Worm (Caenorhabditis elegans) whole organism, early embryonic: Measurements from ENCODE around the gene fbxb-52.

Source experiments
- B0310.2 ChIP-seq: sonication (generic microtip); optimal IDR thresholded peaks from 2 replicates; lab custom pipeline; 2016; ENCODE audit warnings: mild to moderate bottlenecking, missing genetic modification characterization, missing compliant biosample characterization
- F13C5.2 ChIP-seq: sonication (generic microtip); optimal IDR thresholded peaks from 2 replicates; lab custom pipeline; 2017; ENCODE audit warnings: mild to moderate bottlenecking, missing genetic modification characterization, inconsistent platforms, missing compliant biosample characterization
- aly-1 ChIP-seq: sonication (generic microtip); optimal IDR thresholded peaks from 2 replicates; lab custom pipeline; 2016; ENCODE audit warnings: missing genetic modification characterization, missing compliant biosample characterization
- ama-1 ChIP-seq: fragments of 150-350 bp; optimal IDR thresholded peaks from 2 replicates; lab custom pipeline; 2014
- ceh-13 ChIP-seq: fragments of 200-800 bp; sonication (Bioruptor generic); optimal IDR thresholded peaks from 2 replicates; lab custom pipeline; 2018; ENCODE audit warnings: mild to moderate bottlenecking, missing genetic modification characterization, missing compliant biosample characterization
- ceh-36 ChIP-seq: sonication (generic microtip); optimal IDR thresholded peaks from 2 replicates; lab custom pipeline; 2016; ENCODE audit warnings: missing genetic modification characterization, inconsistent platforms, missing compliant biosample characterization
- ets-7 ChIP-seq: sonication (generic microtip); optimal IDR thresholded peaks from 2 replicates; lab custom pipeline; 2016; ENCODE audit warnings: missing genotype, missing genetic modification characterization, missing compliant biosample characterization
- flt-1 ChIP-seq: fragments of 200-800 bp; sonication (Bioruptor generic); IDR thresholded peaks from 2 replicates; pipeline ENCODE4 v1.3.6; 2022; ENCODE audit warnings: missing genetic modification characterization, missing compliant biosample characterization
- hmbx-1 ChIP-seq: sonication (generic microtip); optimal IDR thresholded peaks from 2 replicates; lab custom pipeline; 2016; ENCODE audit warnings: mild to moderate bottlenecking, missing genetic modification characterization, missing compliant biosample characterization
- hmg-4 ChIP-seq: fragments of 200-800 bp; sonication (Bioruptor generic); optimal IDR thresholded peaks from 2 replicates; lab custom pipeline; 2018; ENCODE audit warnings: mild to moderate bottlenecking, missing genetic modification characterization, missing compliant biosample characterization
- hnd-1 ChIP-seq: sonication (generic microtip); optimal IDR thresholded peaks from 2 replicates; lab custom pipeline; 2016; ENCODE audit warnings: missing genetic modification characterization, missing compliant biosample characterization
- pes-1 ChIP-seq: fragments of 200-800 bp; sonication (Bioruptor generic); IDR thresholded peaks from 2 replicates; pipeline ENCODE4 v1.3.6; 2022; ENCODE audit warnings: missing genetic modification reagents, missing genetic modification characterization, missing compliant biosample characterization
- scrt-1 ChIP-seq: fragments of 200-800 bp; sonication (Bioruptor generic); IDR thresholded peaks from 2 replicates; pipeline ENCODE4 v1.3.6; 2022; ENCODE audit warnings: missing genetic modification characterization, missing compliant biosample characterization
- sea-1 ChIP-seq: fragments of 200-800 bp; sonication (Bioruptor generic); conservative IDR thresholded peaks from 2 replicates; pipeline ENCODE4 v1.3.6; 2022; ENCODE audit warnings: missing genetic modification characterization, missing compliant biosample characterization
- tbx-11 ChIP-seq: fragments of 200-800 bp; sonication (Bioruptor generic); IDR thresholded peaks from 2 replicates; pipeline ENCODE4 v1.3.6; 2022; ENCODE audit warnings: missing genetic modification characterization, missing compliant biosample characterization
- tbx-37 ChIP-seq: fragments of 200-800 bp; sonication (Bioruptor generic); conservative IDR thresholded peaks from 2 replicates; pipeline ENCODE4 v1.3.6; 2022; ENCODE audit warnings: missing genetic modification reagents, missing genetic modification characterization, missing compliant biosample characterization
- tra-4 ChIP-seq: sonication (generic microtip); optimal IDR thresholded peaks from 2 replicates; lab custom pipeline; 2017; ENCODE audit warnings: missing genetic modification characterization, missing compliant biosample characterization

Gene fbxb-52

ce11 chrII:1550501-1550900 is at the start of gene fbxb-52, which contains the start of gene fbxb-51:
fbxb-52 (minus strand) TSS chrII:1550601.
fbxb-51 (plus strand) TSS chrII:1550712.
- TF ChIP-seq sea-1 (GFP tag; lab: Robert Waterston, UW): no peak
- TF ChIP-seq hnd-1 (tag; lab: Kevin White, UChicago): no peak
- no peak for TF ChIP-seq ama-1 (lab: Kevin White, UChicago)
- no peak for TF ChIP-seq F13C5.2
- no peak for TF ChIP-seq flt-1
- TF ChIP-seq ets-7 (tag; lab: Kevin White, UChicago): no peak

ce11 chrII:1597101-1598088 is 47.0 kb upstream of the fbxb-52 start, which contains the start of gene bath-46:
bath-46 (plus strand) TSS chrII:1597906.
- TF ChIP-seq B0310.2 (tag; lab: Kevin White, UChicago) (no peak), hnd-1 (tag; lab: Kevin White, UChicago) (no peak), ceh-13 (GFP tag; lab: Kevin White, UChicago) (no peak), tra-4 (tag; lab: Kevin White, UChicago) (no peak), hmg-4 (GFP tag; lab: Kevin White, UChicago) (no peak), scrt-1 (GFP tag; lab: Robert Waterston, UW) (no peak), ama-1 (lab: Kevin White, UChicago) (no peak), tbx-11 (no peak), aly-1 (tag; lab: Kevin White, UChicago) (no peak), ceh-36 (tag; lab: Kevin White, UChicago) (no peak), tbx-37 (GFP tag; lab: Robert Waterston, UW) (no peak), ets-7 (tag; lab: Kevin White, UChicago) (no peak), hmbx-1 (tag; lab: Kevin White, UChicago) (no peak)

ce11 chrII:1595137-1595536 is 44.7 kb upstream of the fbxb-52 start, which contains the start of gene clec-20:
clec-20 (minus strand) TSS chrII:1595237.
- TF ChIP-seq hmg-4 (GFP tag; lab: Kevin White, UChicago) (no peak), ets-7 (tag; lab: Kevin White, UChicago) (no peak)

ce11 chrII:1589845-1590244 is 39.4 kb upstream of the fbxb-52 start, which contains the start of gene T07H3.7:
T07H3.7 (minus strand) TSS chrII:1589945.
- no peak for TF ChIP-seq ama-1 (lab: Kevin White, UChicago)
- TF ChIP-seq flt-1: no peak
- TF ChIP-seq ceh-13 (GFP tag; lab: Kevin White, UChicago): no peak
- no peak for TF ChIP-seq B0310.2 (tag; lab: Kevin White, UChicago)
- TF ChIP-seq ets-7 (tag; lab: Kevin White, UChicago): no peak

- no peak for TF ChIP-seq pes-1 (GFP tag; lab: Robert Waterston, UW)
- TF ChIP-seq aly-1 (tag; lab: Kevin White, UChicago): no peak
- no peak for TF ChIP-seq sea-1 (GFP tag; lab: Robert Waterston, UW)
- no peak for TF ChIP-seq hmbx-1 (tag; lab: Kevin White, UChicago)
- no peak for TF ChIP-seq scrt-1 (GFP tag; lab: Robert Waterston, UW)
- TF ChIP-seq flt-1: no peak
- no peak for TF ChIP-seq tbx-37 (GFP tag; lab: Robert Waterston, UW)
- TF ChIP-seq hmg-4 (GFP tag; lab: Kevin White, UChicago): no peak
- TF ChIP-seq tbx-11: no peak
- no peak for TF ChIP-seq ceh-13 (GFP tag; lab: Kevin White, UChicago)
- no peak for TF ChIP-seq ceh-36 (tag; lab: Kevin White, UChicago)
Observed at ce11 chrII:1586305-1586704, 35.9 kb upstream of the fbxb-52 start, which contains the start of gene T07H3.8. T07H3.8 (plus strand) TSS chrII:1586605.

ce11 chrII:1584140-1584539 is 33.7 kb upstream of the fbxb-52 start, which contains the start of gene clec-21:
clec-21 (minus strand) TSS chrII:1584240.
- TF ChIP-seq hmbx-1 (tag; lab: Kevin White, UChicago) (no peak), ets-7 (tag; lab: Kevin White, UChicago) (no peak), tbx-37 (GFP tag; lab: Robert Waterston, UW) (no peak), B0310.2 (tag; lab: Kevin White, UChicago) (no peak), tra-4 (tag; lab: Kevin White, UChicago) (no peak), hnd-1 (tag; lab: Kevin White, UChicago) (no peak), aly-1 (tag; lab: Kevin White, UChicago) (no peak), sea-1 (GFP tag; lab: Robert Waterston, UW) (no peak), ceh-36 (tag; lab: Kevin White, UChicago) (no peak), ceh-13 (GFP tag; lab: Kevin White, UChicago) (no peak), hmg-4 (GFP tag; lab: Kevin White, UChicago) (no peak), ama-1 (lab: Kevin White, UChicago) (no peak), scrt-1 (GFP tag; lab: Robert Waterston, UW) (no peak), F13C5.2 (no peak), flt-1 (no peak), pes-1 (GFP tag; lab: Robert Waterston, UW) (no peak), tbx-11 (no peak)

DNA sequence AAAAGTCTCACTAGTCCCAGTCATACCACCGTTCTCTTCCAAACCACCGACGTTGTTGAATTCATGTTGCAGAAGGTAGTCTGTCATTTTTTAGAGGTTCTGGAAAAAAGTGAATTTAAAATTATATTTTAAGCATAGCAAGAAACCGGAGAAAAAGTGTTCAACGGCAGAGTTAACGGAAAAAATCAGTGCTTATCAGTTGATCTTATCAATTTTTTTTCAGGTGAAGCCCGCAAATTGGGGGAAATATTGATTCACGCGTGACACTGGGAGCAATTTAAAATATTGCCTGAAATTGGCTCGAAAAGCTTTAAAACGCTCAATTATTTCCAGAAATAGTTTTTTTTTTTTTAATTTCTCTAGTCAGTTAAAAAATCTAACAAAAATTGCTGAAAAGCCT is 29.5 kb upstream of the fbxb-52 start, which contains the start of gene math-38:
TSS of gene math-38 (minus strand) at position 101 of the 400 bp plus-strand sequence.
- no peak for TF ChIP-seq tra-4 (tag; lab: Kevin White, UChicago)
- no peak for TF ChIP-seq ceh-13 (GFP tag; lab: Kevin White, UChicago)
- TF ChIP-seq scrt-1 (GFP tag; lab: Robert Waterston, UW): no peak
- TF ChIP-seq tbx-37 (GFP tag; lab: Robert Waterston, UW): no peak
- no peak for TF ChIP-seq sea-1 (GFP tag; lab: Robert Waterston, UW)
- TF ChIP-seq ets-7 (tag; lab: Kevin White, UChicago): no peak
- no peak for TF ChIP-seq hnd-1 (tag; lab: Kevin White, UChicago)
- no peak for TF ChIP-seq flt-1
- no peak for TF ChIP-seq tbx-11
- no peak for TF ChIP-seq ama-1 (lab: Kevin White, UChicago)
